Fruit fly (Drosophila melanogaster) whole organism, wandering third instar larva: ENCODE results near the gene CG44001.

Experiments
- Abd-B ChIP-seq: fragments of >200 bp; optimal IDR thresholded peaks from 2 replicates; lab custom pipeline; 2017; ENCODE audit warnings: missing biosample characterization, missing genetic modification characterization
- CG32264 ChIP-seq: fragments of 200-800 bp; sonication (Bioruptor generic); optimal IDR thresholded peaks from 2 replicates; lab custom pipeline; 2016; ENCODE audit warnings: missing biosample characterization, missing genetic modification characterization
- CG9705 ChIP-seq: fragments of 200-800 bp; sonication (Bioruptor generic); optimal IDR thresholded peaks from 2 replicates; lab custom pipeline; 2018; ENCODE audit warnings: missing biosample characterization, mild to moderate bottlenecking, missing genetic modification characterization
- CrebA ChIP-seq: fragments of 200-800 bp; sonication (Bioruptor generic); optimal IDR thresholded peaks from 2 replicates; lab custom pipeline; 2016; ENCODE audit warnings: missing biosample characterization, mild to moderate bottlenecking, missing genetic modification characterization, borderline replicate concordance
- Dfd ChIP-seq: fragments of >200 bp; optimal IDR thresholded peaks from 2 replicates; lab custom pipeline; 2017; ENCODE audit warnings: missing biosample characterization, missing genetic modification characterization
- Dif ChIP-seq: fragments of 200-275, 200-300 bp; sonication (Bioruptor generic); optimal IDR thresholded peaks from 2 replicates; lab custom pipeline; 2018; ENCODE audit warnings: missing biosample characterization, missing genetic modification characterization; ENCODE audit not compliant: partially characterized antibody
- GATAd ChIP-seq: sonication (Bioruptor generic); optimal IDR thresholded peaks from 2 replicates; lab custom pipeline; 2016; ENCODE audit warnings: missing biosample characterization, missing genetic modification characterization
- HLH106 ChIP-seq: fragments of 200-800 bp; optimal IDR thresholded peaks from 3 replicates; lab custom pipeline; 2019; ENCODE audit warnings: missing biosample characterization, mild to moderate bottlenecking, missing genetic modification characterization, moderate library complexity
- Hnf4 ChIP-seq: fragments of 200-800 bp; sonication (Bioruptor generic); optimal IDR thresholded peaks from 2 replicates; lab custom pipeline; 2016; ENCODE audit warnings: missing biosample characterization, mild to moderate bottlenecking, missing genetic modification characterization
- Hr78 ChIP-seq: fragments of >200 bp; optimal IDR thresholded peaks from 2 replicates; lab custom pipeline; 2017; ENCODE audit warnings: missing biosample characterization, missing genetic modification characterization
- Hr83 ChIP-seq: fragments of 200-300 bp; sonication (Bioruptor generic); optimal IDR thresholded peaks from 2 replicates; lab custom pipeline; 2016; ENCODE audit warnings: missing biosample characterization, mild to moderate bottlenecking, missing genetic modification characterization, moderate library complexity; ENCODE audit not compliant: poor library complexity, severe bottlenecking
- Jra ChIP-seq: sonication (Bioruptor generic); optimal IDR thresholded peaks from 2 replicates; lab custom pipeline; 2016; ENCODE audit warnings: missing biosample characterization, missing genetic modification characterization
- Mio ChIP-seq: sonication (Bioruptor generic); optimal IDR thresholded peaks from 2 replicates; lab custom pipeline; 2016; ENCODE audit warnings: missing biosample characterization, missing genetic modification characterization
- Myc ChIP-seq: fragments of >200 bp; optimal IDR thresholded peaks from 2 replicates; lab custom pipeline; 2017
- N ChIP-seq: fragments of >200 bp; optimal IDR thresholded peaks from 2 replicates; lab custom pipeline; 2018; ENCODE audit warnings: missing biosample characterization, missing external identifiers, missing genetic modification characterization
- OdsH ChIP-seq: fragments of 200-800 bp; sonication (Bioruptor generic); optimal IDR thresholded peaks from 2 replicates; lab custom pipeline; 2016; ENCODE audit warnings: missing biosample characterization, mild to moderate bottlenecking, missing genetic modification characterization
- Rel ChIP-seq, 2 experiments: fragments of 200-800 bp; sonication (Bioruptor generic) in 1 of 2; optimal IDR thresholded peaks; 2 replicates in 1 of 2; 3 replicates in 1 of 2; lab custom pipeline; 2016 to 2019; ENCODE audit warnings: mild to moderate bottlenecking in 2 of 2, missing biosample characterization in 2 of 2, missing genetic modification characterization in 2 of 2, moderate library complexity in 1 of 2
- Sp1 ChIP-seq: fragments of 200-800 bp; sonication (Bioruptor generic); optimal IDR thresholded peaks from 3 replicates; lab custom pipeline; 2019; ENCODE audit warnings: missing biosample characterization, mild to moderate bottlenecking, missing genetic modification characterization, moderate library complexity
- Vsx2 ChIP-seq: fragments of 200-300, 225-300 bp; sonication (Bioruptor generic); optimal IDR thresholded peaks from 2 replicates; lab custom pipeline; 2018; ENCODE audit warnings: missing biosample characterization, missing genetic modification characterization; ENCODE audit not compliant: partially characterized antibody
- br ChIP-seq: fragments of 200-800 bp; sonication (Bioruptor generic); optimal IDR thresholded peaks from 2 replicates; lab custom pipeline; 2016; ENCODE audit warnings: missing biosample characterization, missing genetic modification characterization
- brk ChIP-seq: fragments of 200-800 bp; sonication (Bioruptor generic); optimal IDR thresholded peaks from 2 replicates; lab custom pipeline; 2016; ENCODE audit warnings: missing biosample characterization, mild to moderate bottlenecking, missing genetic modification characterization
- dl ChIP-seq, 2 experiments: fragments of 175-275, 200-275 bp in 1 of 2; fragments of 200-275 bp in 1 of 2; sonication (Bioruptor generic); optimal IDR thresholded peaks; lab custom pipeline; 2018; ENCODE audit warnings: mild to moderate bottlenecking in 2 of 2, missing biosample characterization in 2 of 2, missing genetic modification characterization in 2 of 2, moderate library complexity in 2 of 2; ENCODE audit not compliant: partially characterized antibody in 2 of 2, insufficient read depth in 1 of 2
- dmrt93B ChIP-seq: fragments of 200-800 bp; sonication (Bioruptor generic); optimal IDR thresholded peaks from 2 replicates; lab custom pipeline; 2018; ENCODE audit warnings: missing biosample characterization, mild to moderate bottlenecking, missing genetic modification characterization
- dsf ChIP-seq: sonication (Bioruptor generic); optimal IDR thresholded peaks from 2 replicates; lab custom pipeline; 2016; ENCODE audit warnings: missing biosample characterization, missing genetic modification characterization, borderline replicate concordance
- ey ChIP-seq: fragments of 200-800 bp; sonication (Bioruptor generic); optimal IDR thresholded peaks from 2 replicates; lab custom pipeline; 2016; ENCODE audit warnings: missing biosample characterization, missing genetic modification characterization
- foxo ChIP-seq, 2 experiments: fragments of 200-800 bp; sonication (Bioruptor generic); optimal IDR thresholded peaks; 2 replicates in 1 of 2; 3 replicates in 1 of 2; lab custom pipeline; 2016 to 2017; ENCODE audit warnings: missing biosample characterization in 2 of 2, missing genetic modification characterization in 2 of 2
- fru ChIP-seq: fragments of 200-800 bp; sonication (Bioruptor generic); optimal IDR thresholded peaks from 3 replicates; lab custom pipeline; 2016; ENCODE audit warnings: missing biosample characterization, mild to moderate bottlenecking, missing genetic modification characterization
- h ChIP-seq: fragments of 200-800 bp; sonication (Bioruptor generic); optimal IDR thresholded peaks from 3 replicates; lab custom pipeline; 2016; ENCODE audit warnings: missing biosample characterization, mild to moderate bottlenecking, missing genetic modification characterization
- jim ChIP-seq: fragments of 175-275, 200-325 bp; sonication (Bioruptor generic); optimal IDR thresholded peaks from 2 replicates; lab custom pipeline; 2016; ENCODE audit warnings: missing biosample characterization, mild to moderate bottlenecking, missing genetic modification characterization
- lola ChIP-seq: fragments of >200 bp; optimal IDR thresholded peaks from 2 replicates; lab custom pipeline; 2017; ENCODE audit warnings: missing biosample characterization, missing genetic modification characterization
- pan ChIP-seq: fragments of >200 bp; optimal IDR thresholded peaks from 2 replicates; lab custom pipeline; 2017
- psq ChIP-seq: fragments of 200-800 bp; sonication (Bioruptor generic); optimal IDR thresholded peaks from 3 replicates; lab custom pipeline; 2017; ENCODE audit warnings: missing biosample characterization, mild to moderate bottlenecking, missing genetic modification characterization, moderate library complexity
- rgr ChIP-seq: fragments of 200-800 bp; sonication (Bioruptor generic); optimal IDR thresholded peaks from 3 replicates; lab custom pipeline; 2016; ENCODE audit warnings: missing biosample characterization, mild to moderate bottlenecking, missing genetic modification characterization
- sage ChIP-seq: fragments of 200-800 bp; sonication (Bioruptor generic); optimal IDR thresholded peaks from 2 replicates; lab custom pipeline; 2016; ENCODE audit warnings: missing biosample characterization, mild to moderate bottlenecking, missing genetic modification characterization
- sv ChIP-seq: fragments of 200-800 bp; sonication (Bioruptor generic); optimal IDR thresholded peaks from 3 replicates; lab custom pipeline; 2016; ENCODE audit warnings: missing biosample characterization, missing genetic modification characterization
- tai ChIP-seq: sonication (Bioruptor generic); optimal IDR thresholded peaks from 2 replicates; lab custom pipeline; 2016; ENCODE audit warnings: missing biosample characterization, missing genetic modification characterization
- usp ChIP-seq: fragments of >200 bp; optimal IDR thresholded peaks from 2 replicates; lab custom pipeline; 2017; ENCODE audit warnings: missing biosample characterization, missing genetic modification characterization
- woc ChIP-seq: sonication (Bioruptor generic); optimal IDR thresholded peaks from 2 replicates; lab custom pipeline; 2016; ENCODE audit warnings: missing biosample characterization, mild to moderate bottlenecking, missing genetic modification characterization

Gene CG44001

dm6 chr2L:5037402-5037860, 5.6 kb upstream of the CG44001 start, which contains the start of the genes CG14042 and SP555:
Gene CG14042, plus strand, starts transcription at chr2L:5037709.
Gene SP555, plus strand, starts transcription at chr2L:5037709.
- no peak for TF ChIP-seq Myc (lab: Kevin White, UChicago)
- TF ChIP-seq HLH106 (tag; lab: Kevin White, UChicago): no peak
- no peak for TF ChIP-seq brk
- no peak for TF ChIP-seq GATAd (GFP tag; lab: Kevin White, UChicago)
- no peak for TF ChIP-seq dmrt93B (GFP tag; lab: Kevin White, UChicago)
- no peak for TF ChIP-seq sv
- TF ChIP-seq sage (GFP tag; lab: Kevin White, UChicago): no peak
- no peak for TF ChIP-seq Sp1 (GFP tag; lab: Kevin White, UChicago)
- no peak for TF ChIP-seq Jra
- TF ChIP-seq Hr83 (GFP tag; lab: Kevin White, UChicago): no peak
- no peak for TF ChIP-seq pan (lab: Kevin White, UChicago)
- no peak for TF ChIP-seq N (GFP tag; lab: Kevin White, UChicago)
- TF ChIP-seq CG9705 (GFP tag; lab: Kevin White, UChicago): no peak
- TF ChIP-seq tai (GFP tag; lab: Kevin White, UChicago): no peak

- no peak for TF ChIP-seq Vsx2 (GFP tag; lab: Kevin White, UChicago)
- no peak for TF ChIP-seq Dif
- no peak for TF ChIP-seq usp (GFP tag; lab: Kevin White, UChicago)
- TF ChIP-seq tai (GFP tag; lab: Kevin White, UChicago): no peak
- no peak for TF ChIP-seq Sp1 (GFP tag; lab: Kevin White, UChicago)
- no peak for TF ChIP-seq ey
- TF ChIP-seq OdsH (GFP tag; lab: Kevin White, UChicago): no peak
- TF ChIP-seq Dfd: no peak
- no peak for TF ChIP-seq Hr78 (GFP tag; lab: Kevin White, UChicago)
- no peak for TF ChIP-seq brk
- no peak for TF ChIP-seq sage (GFP tag; lab: Kevin White, UChicago)
- no peak for TF ChIP-seq CG9705 (GFP tag; lab: Kevin White, UChicago)
These were observed 994 bp upstream of the CG44001 start for dm6 chr2L:5042076-5042475.

dm6 chr2L:5043495-5044146, 551 bp downstream of the CG44001 start:
- TF ChIP-seq woc (GFP tag; lab: Kevin White, UChicago): no peak
- TF ChIP-seq psq (GFP tag; lab: Kevin White, UChicago): peak; percentile 49
- TF ChIP-seq pan (lab: Kevin White, UChicago): no peak
- peak; percentile 28 for TF ChIP-seq Sp1 (GFP tag; lab: Kevin White, UChicago)
- peak; percentile 48 for TF ChIP-seq HLH106 (tag; lab: Kevin White, UChicago)
- TF ChIP-seq h (GFP tag; lab: Kevin White, UChicago): peak; percentile 54
- TF ChIP-seq Dfd: no peak
- peak; percentile 46 for TF ChIP-seq OdsH (GFP tag; lab: Kevin White, UChicago)
- TF ChIP-seq lola (GFP tag; lab: Kevin White, UChicago): no peak
- TF ChIP-seq dsf (GFP tag; lab: Kevin White, UChicago): no peak
- peak; percentile 51 for TF ChIP-seq ey
- TF ChIP-seq dl (GFP tag; optimal IDR thresholded peaks at IDR 0.05; lab: Kevin White, UChicago; ENCODE audit: insufficient read depth in 1 of 2, partially characterized antibody in 2 of 2): no peak
- no peak for TF ChIP-seq tai (GFP tag; lab: Kevin White, UChicago)
- TF ChIP-seq brk: no peak
- TF ChIP-seq sage (GFP tag; lab: Kevin White, UChicago): no peak
- peak; percentile 47 for TF ChIP-seq fru (GFP tag; lab: Kevin White, UChicago)
- TF ChIP-seq jim (GFP tag; lab: Kevin White, UChicago): no peak
- no peak for TF ChIP-seq CG9705 (GFP tag; lab: Kevin White, UChicago)
- TF ChIP-seq GATAd (GFP tag; lab: Kevin White, UChicago): no peak
- peak; percentile 20 for TF ChIP-seq dmrt93B (GFP tag; lab: Kevin White, UChicago)
- no peak for TF ChIP-seq Mio
- TF ChIP-seq rgr: peak; percentile 55
- no peak for TF ChIP-seq Abd-B (GFP tag; lab: Kevin White, UChicago)
- no peak for TF ChIP-seq Jra
- no peak for TF ChIP-seq usp (GFP tag; lab: Kevin White, UChicago)
- no peak for TF ChIP-seq CrebA (GFP tag; lab: Kevin White, UChicago)
- TF ChIP-seq br: peak; percentile 48
- no peak for TF ChIP-seq Hr78 (GFP tag; lab: Kevin White, UChicago)
- no peak for TF ChIP-seq Dif
- TF ChIP-seq N (GFP tag; lab: Kevin White, UChicago): no peak
- no peak for TF ChIP-seq Vsx2 (GFP tag; lab: Kevin White, UChicago)
- TF ChIP-seq Myc (lab: Kevin White, UChicago): no peak
- peak in 1 of 2 experiments; percentile 73 for TF ChIP-seq foxo (GFP tag; optimal IDR thresholded peaks at IDR 0.05; lab: Kevin White, UChicago)
- no peak for TF ChIP-seq Hr83 (GFP tag; lab: Kevin White, UChicago)
- TF ChIP-seq sv: no peak
- TF ChIP-seq Hnf4 (GFP tag; lab: Kevin White, UChicago): peak; percentile 72
- TF ChIP-seq CG32264 (GFP tag; lab: Kevin White, UChicago): no peak
- TF ChIP-seq Rel (GFP tag; optimal IDR thresholded peaks at IDR 0.05; lab: Kevin White, UChicago): no peak
- peak; percentile 16 for TF ChIP-seq Rel (tag; optimal IDR thresholded peaks at IDR 0.05; lab: Kevin White, UChicago)
